Worm (Caenorhabditis elegans) whole organism, young adult: ENCODE data around the gene ZK1307.2.

Source experiments
- D2030.7 ChIP-seq: fragments of 200-800 bp; sonication (Bioruptor generic); IDR thresholded peaks from 2 replicates; pipeline ENCODE4 v1.3.6; 2022; ENCODE audit warnings: missing genetic modification reagents, missing genetic modification characterization, missing compliant biosample characterization
- F23B12.7 ChIP-seq: sonication (generic microtip); optimal IDR thresholded peaks from 2 replicates; lab custom pipeline; 2017; ENCODE audit warnings: missing genetic modification characterization, mild to moderate bottlenecking, missing compliant biosample characterization, antibody characterized with exemption, moderate library complexity; ENCODE audit not compliant: insufficient read depth
- F33H1.4 ChIP-seq: fragments of 200-800 bp; sonication (Bioruptor generic); IDR thresholded peaks from 2 replicates; pipeline ENCODE4 v1.3.6; 2022; ENCODE audit warnings: missing genetic modification reagents, missing genetic modification characterization, missing compliant biosample characterization
- F39B2.1 ChIP-seq: fragments of 200-800 bp; sonication (Bioruptor generic); IDR thresholded peaks from 2 replicates; pipeline ENCODE4 v1.3.6; 2022; ENCODE audit warnings: missing genetic modification reagents, missing genetic modification characterization, missing compliant biosample characterization
- F49E8.2 ChIP-seq: sonication (generic microtip); optimal IDR thresholded peaks from 3 replicates; lab custom pipeline; 2017; ENCODE audit warnings: missing genetic modification characterization, mild to moderate bottlenecking, missing compliant biosample characterization, antibody characterized with exemption, moderate library complexity; ENCODE audit not compliant: insufficient read depth
- F57A8.1 ChIP-seq: fragments of 200-800 bp; sonication (Bioruptor generic); optimal IDR thresholded peaks from 2 replicates; lab custom pipeline; 2018; ENCODE audit warnings: mild to moderate bottlenecking, missing genetic modification characterization, moderate library complexity, missing compliant biosample characterization
- Y56A3A.18 ChIP-seq: fragments of 200-800 bp; sonication (Bioruptor generic); IDR thresholded peaks from 2 replicates; pipeline ENCODE4 v1.3.6; 2022; ENCODE audit warnings: missing genetic modification reagents, missing genetic modification characterization, missing compliant biosample characterization
- ZK185.1 ChIP-seq: sonication (generic microtip); optimal IDR thresholded peaks from 2 replicates; lab custom pipeline; 2016; ENCODE audit warnings: mild to moderate bottlenecking, missing genetic modification characterization, missing compliant biosample characterization; ENCODE audit not compliant: poor library complexity, severe bottlenecking
- athp-1 ChIP-seq: sonication (generic microtip); optimal IDR thresholded peaks from 2 replicates; lab custom pipeline; 2017; ENCODE audit warnings: mild to moderate bottlenecking, missing genetic modification characterization, missing compliant biosample characterization
- attf-3 ChIP-seq: fragments of 200-800 bp; sonication (Bioruptor generic); conservative IDR thresholded peaks from 2 replicates; pipeline ENCODE4 v1.3.6; 2022; ENCODE audit warnings: missing genetic modification reagents, missing genetic modification characterization, missing compliant biosample characterization
- ccch-3 ChIP-seq: fragments of 200-800 bp; sonication (Bioruptor generic); optimal IDR thresholded peaks from 2 replicates; lab custom pipeline; 2018; ENCODE audit warnings: mild to moderate bottlenecking, missing genetic modification characterization, missing compliant biosample characterization
- cebp-2 ChIP-seq: fragments of 200-800 bp; sonication (Bioruptor generic); IDR thresholded peaks from 2 replicates; pipeline ENCODE4 v1.3.6; 2022; ENCODE audit warnings: missing genetic modification characterization, missing compliant biosample characterization
- ceh-100 ChIP-seq: fragments of 200-800 bp; sonication (Bioruptor generic); IDR thresholded peaks from 2 replicates; pipeline ENCODE4 v1.3.6; 2022; ENCODE audit warnings: missing genetic modification reagents, missing genetic modification characterization, missing compliant biosample characterization
- dox-1 ChIP-seq: fragments of 200-800 bp; sonication (Bioruptor generic); IDR thresholded peaks from 2 replicates; pipeline ENCODE4 v1.3.6; 2022; ENCODE audit warnings: missing genetic modification reagents, missing genetic modification characterization, missing compliant biosample characterization
- egl-44 ChIP-seq: fragments of 200-800 bp; sonication (Bioruptor generic); IDR thresholded peaks from 2 replicates; pipeline ENCODE4 v1.3.6; 2022; ENCODE audit warnings: missing genetic modification reagents, missing genetic modification characterization, missing compliant biosample characterization
- gei-17 ChIP-seq: fragments of 200-800 bp; sonication (Bioruptor generic); optimal IDR thresholded peaks from 2 replicates; lab custom pipeline; 2018; ENCODE audit warnings: mild to moderate bottlenecking, missing genetic modification characterization, missing compliant biosample characterization
- hmg-1.2 ChIP-seq: fragments of 200-800 bp; sonication (Bioruptor generic); IDR thresholded peaks from 2 replicates; pipeline ENCODE4 v1.3.6; 2022; ENCODE audit warnings: missing genetic modification reagents, missing genetic modification characterization, missing compliant biosample characterization
- hmg-20 ChIP-seq: fragments of 200-800 bp; sonication (Bioruptor generic); IDR thresholded peaks from 2 replicates; pipeline ENCODE4 v1.3.6; 2022; ENCODE audit warnings: missing genetic modification reagents, missing genetic modification characterization, missing compliant biosample characterization
- let-607 ChIP-seq, 2 experiments: fragments of 200-800 bp in 1 of 2; sonication (Bioruptor generic) in 1 of 2; sonication (generic microtip) in 1 of 2; optimal IDR thresholded peaks; 2 replicates each; lab custom pipeline; 2016 to 2018; ENCODE audit warnings: mild to moderate bottlenecking in 2 of 2, missing compliant biosample characterization in 2 of 2, missing genetic modification characterization in 2 of 2, moderate library complexity in 2 of 2, missing genotype in 1 of 2
- lsl-1 ChIP-seq: fragments of 200-800 bp; sonication (Bioruptor generic); optimal IDR thresholded peaks from 2 replicates; lab custom pipeline; 2018; ENCODE audit warnings: mild to moderate bottlenecking, missing genetic modification characterization, moderate library complexity, missing compliant biosample characterization
- lsy-27 ChIP-seq: sonication (generic microtip); optimal IDR thresholded peaks from 2 replicates; lab custom pipeline; 2017; ENCODE audit warnings: missing genetic modification characterization, mild to moderate bottlenecking, missing compliant biosample characterization, antibody characterized with exemption, missing genotype, borderline replicate concordance; ENCODE audit not compliant: insufficient read depth
- madf-10 ChIP-seq: sonication (generic microtip); optimal IDR thresholded peaks from 2 replicates; lab custom pipeline; 2016; ENCODE audit warnings: mild to moderate bottlenecking, missing genetic modification characterization, missing compliant biosample characterization
- mcd-1 ChIP-seq: fragments of 200-800 bp; sonication (Bioruptor generic); IDR thresholded peaks from 2 replicates; pipeline ENCODE4 v1.3.6; 2022; ENCODE audit warnings: missing genetic modification reagents, missing genetic modification characterization, missing compliant biosample characterization
- nfya-2 ChIP-seq: fragments of 200-800 bp; sonication (Bioruptor generic); IDR thresholded peaks from 2 replicates; pipeline ENCODE4 v1.3.6; 2022; ENCODE audit warnings: missing genetic modification reagents, missing genetic modification characterization, missing compliant biosample characterization
- nhr-120 ChIP-seq: fragments of 200-800 bp; sonication (Bioruptor generic); IDR thresholded peaks from 2 replicates; pipeline ENCODE4 v1.3.6; 2022; ENCODE audit warnings: missing genetic modification characterization, missing compliant biosample characterization
- pha-4 ChIP-seq: fragments of 150-350 bp; sonication (generic microtip); optimal IDR thresholded peaks from 2 replicates; lab custom pipeline; 2014; ENCODE audit warnings: missing biosample characterization, missing genetic modification reagents, missing genetic modification characterization
- rec-8 ChIP-seq, 2 experiments: sonication (generic microtip); optimal IDR thresholded peaks; 2 replicates each; lab custom pipeline; 2016; ENCODE audit warnings: mild to moderate bottlenecking in 2 of 2, missing genetic modification characterization in 2 of 2, missing genetic modification reagents in 2 of 2, missing genotype in 2 of 2, missing biosample characterization in 1 of 2, missing compliant biosample characterization in 1 of 2, moderate library complexity in 1 of 2
- repo-1 ChIP-seq: sonication (generic microtip); optimal IDR thresholded peaks from 2 replicates; lab custom pipeline; 2017; ENCODE audit warnings: mild to moderate bottlenecking, missing genetic modification characterization, missing compliant biosample characterization
- sdz-38 ChIP-seq: sonication (generic microtip); optimal IDR thresholded peaks from 2 replicates; lab custom pipeline; 2016; ENCODE audit warnings: missing genotype, missing genetic modification characterization, missing compliant biosample characterization
- sea-2 ChIP-seq: fragments of 200-800 bp; sonication (Bioruptor generic); IDR thresholded peaks from 2 replicates; pipeline ENCODE4 v1.3.6; 2022; ENCODE audit warnings: missing genetic modification characterization, missing compliant biosample characterization
- snpc-1.3 ChIP-seq: sonication (generic microtip); optimal IDR thresholded peaks from 2 replicates; lab custom pipeline; 2017; ENCODE audit warnings: missing genetic modification characterization, mild to moderate bottlenecking, missing compliant biosample characterization, antibody characterized with exemption, moderate library complexity, missing genotype, missing genetic modification reagents; ENCODE audit not compliant: insufficient read depth
- sptf-2 ChIP-seq: fragments of 200-800 bp; sonication (Bioruptor generic); optimal IDR thresholded peaks from 2 replicates; lab custom pipeline; 2018; ENCODE audit warnings: mild to moderate bottlenecking, missing genetic modification characterization, missing compliant biosample characterization
- ztf-18 ChIP-seq: sonication (generic microtip); optimal IDR thresholded peaks from 2 replicates; lab custom pipeline; 2016; ENCODE audit warnings: missing genotype, mild to moderate bottlenecking, missing genetic modification characterization, missing compliant biosample characterization
- ztf-3 ChIP-seq: fragments of 200-800 bp; sonication (Bioruptor generic); optimal IDR thresholded peaks from 2 replicates; lab custom pipeline; 2018; ENCODE audit warnings: mild to moderate bottlenecking, missing genetic modification characterization, missing compliant biosample characterization

The ZK1307.2 gene

ce11 chrII:9653679-9654078, at the start of gene ZK1307.2:
TSS of gene ZK1307.2 (minus strand) at chrII:9653952.
- TF ChIP-seq athp-1 (tag; lab: Kevin White, UChicago), result no peak
- no peak for TF ChIP-seq F39B2.1 (GFP tag; lab: Robert Waterston, UW)

- TF ChIP-seq egl-44 (GFP tag; lab: Robert Waterston, UW), result no peak
- TF ChIP-seq sdz-38, result no peak
- no peak for TF ChIP-seq gei-17 (GFP tag; lab: Kevin White, UChicago)
- no peak for TF ChIP-seq madf-10 (tag; lab: Kevin White, UChicago)
- no peak for TF ChIP-seq ceh-100 (GFP tag; lab: Robert Waterston, UW)
- no peak for TF ChIP-seq lsy-27 (tag; lab: Kevin White, UChicago)
- no peak for TF ChIP-seq lsl-1
- TF ChIP-seq rec-8 (tag; optimal IDR thresholded peaks at IDR 0.05; lab: Kevin White, UChicago), result no peak
- TF ChIP-seq cebp-2 (GFP tag; lab: Robert Waterston, UW), result no peak
- no peak for TF ChIP-seq hmg-20 (GFP tag; lab: Robert Waterston, UW)
- no peak for TF ChIP-seq ZK185.1
- no peak for TF ChIP-seq dox-1 (GFP tag; lab: Robert Waterston, UW)
- TF ChIP-seq Y56A3A.18, result no peak
Measured at ce11 chrII:9700363-9700762, 46.6 kb upstream of the ZK1307.2 start, which contains the start of the genes Y53C12A.8 and Y53C12A.7. TSS of gene Y53C12A.8 (minus strand) at chrII:9700463. TSS of gene Y53C12A.7 (plus strand) at chrII:9700543.

ce11 chrII:9695942-9696341, 42.2 kb upstream of the ZK1307.2 start:
- TF ChIP-seq nhr-120 (GFP tag; lab: Robert Waterston, UW) (no peak), sptf-2 (GFP tag; lab: Kevin White, UChicago) (no peak), snpc-1.3 (no peak), D2030.7 (no peak)
- TF ChIP-seq, all 124 proteins: peak for 0

- TF ChIP-seq F57A8.1 (GFP tag; lab: Kevin White, UChicago) (no peak), F33H1.4 (GFP tag; lab: Robert Waterston, UW) (no peak), F23B12.7 (no peak), attf-3 (no peak), ccch-3 (GFP tag; lab: Kevin White, UChicago) (no peak), pha-4 (tag; lab: Kevin White, UChicago) (no peak), let-607 (tag; optimal IDR thresholded peaks at IDR 0.05; lab: Kevin White, UChicago) (no peak), ztf-3 (no peak), ztf-18 (tag; lab: Kevin White, UChicago) (no peak), hmg-1.2 (GFP tag; lab: Robert Waterston, UW) (no peak), repo-1 (no peak), mcd-1 (GFP tag; lab: Robert Waterston, UW) (no peak), nfya-2 (GFP tag; lab: Robert Waterston, UW) (no peak), gei-17 (GFP tag; lab: Kevin White, UChicago) (no peak), sea-2 (GFP tag; lab: Robert Waterston, UW) (no peak), F49E8.2 (tag; lab: Kevin White, UChicago) (no peak)
Measured at ce11 chrII:9691839-9692238, 38.1 kb upstream of the ZK1307.2 start, which contains the start of gene nlp-11. TSS of gene nlp-11 (minus strand) at chrII:9691939.
